Worm (Caenorhabditis elegans): Measurements from ENCODE around the gene F34D10.9.

The F34D10.9 gene

ce11 chrIII:3681351-3681938, 48.0 kb downstream of the F34D10.9 start:
- TF ChIP-seq mep-1 (tag; optimal IDR thresholded peaks at IDR 0.05) (no peak), mab-5 (tag; optimal IDR thresholded peaks at IDR 0.05) (no peak), nhr-28 (tag; optimal IDR thresholded peaks at IDR 0.05) (no peak), nhr-2 (tag; optimal IDR thresholded peaks at IDR 0.05) (no peak), mls-2 (tag; optimal IDR thresholded peaks at IDR 0.05) (peak; percentile 26), flh-1 (GFP tag; optimal IDR thresholded peaks at IDR 0.05) (no peak), hlh-1 (tag; optimal IDR thresholded peaks at IDR 0.05) (no peak), zip-8 (tag; optimal IDR thresholded peaks at IDR 0.05) (no peak), blmp-1 (tag; optimal IDR thresholded peaks at IDR 0.05) (peak; percentile 86), sem-2 (GFP tag; optimal IDR thresholded peaks at IDR 0.05) (no peak), unc-120 (tag; optimal IDR thresholded peaks at IDR 0.05; ENCODE audit: poor library complexity, severe bottlenecking) (no peak), M03D4.4 (tag; optimal IDR thresholded peaks at IDR 0.05) (no peak), ceh-39 (tag; optimal IDR thresholded peaks at IDR 0.05) (no peak), drap-1 (GFP tag; optimal IDR thresholded peaks at IDR 0.05) (no peak), sptf-1 (tag; optimal IDR thresholded peaks at IDR 0.05) (no peak), tbx-8 (GFP tag; optimal IDR thresholded peaks at IDR 0.05) (no peak), snpc-4 (tag; optimal IDR thresholded peaks at IDR 0.05) (no peak), nhr-76 (tag; optimal IDR thresholded peaks at IDR 0.05) (no peak), lin-13 (tag; optimal IDR thresholded peaks at IDR 0.05) (no peak), ces-1 (GFP tag; optimal IDR thresholded peaks at IDR 0.05) (peak; percentile 55), bed-3 (GFP tag; optimal IDR thresholded peaks at IDR 0.05) (no peak), unc-39 (tag; optimal IDR thresholded peaks at IDR 0.05) (no peak), lin-32 (GFP tag; optimal IDR thresholded peaks at IDR 0.05) (no peak)

ce11 chrIII:3679083-3679482, 50.3 kb downstream of the F34D10.9 start:
- TF ChIP-seq drap-1 (GFP tag; optimal IDR thresholded peaks at IDR 0.05) = no peak
- TF ChIP-seq elt-1 (tag; optimal IDR thresholded peaks at IDR 0.05; ENCODE audit: borderline replicate concordance, insufficient read depth) = no peak
- TF ChIP-seq lin-32 (GFP tag; optimal IDR thresholded peaks at IDR 0.05) = peak; percentile 17
- TF ChIP-seq ces-1 (GFP tag; optimal IDR thresholded peaks at IDR 0.05) = peak; percentile 87
- TF ChIP-seq ham-2 (GFP tag; optimal IDR thresholded peaks at IDR 0.05) = no peak
- TF ChIP-seq nhr-28 (tag; optimal IDR thresholded peaks at IDR 0.05) = no peak
- TF ChIP-seq unc-39 (tag; optimal IDR thresholded peaks at IDR 0.05) = no peak
- no peak for TF ChIP-seq nhr-76 (tag; optimal IDR thresholded peaks at IDR 0.05)
- peak; percentile 18 for TF ChIP-seq unc-62 (GFP tag; optimal IDR thresholded peaks at IDR 0.05)
- TF ChIP-seq hlh-1 (tag; optimal IDR thresholded peaks at IDR 0.05) = peak; percentile 92
- no peak for TF ChIP-seq lsy-2 (tag; optimal IDR thresholded peaks at IDR 0.05)
- no peak for TF ChIP-seq snpc-4 (tag; optimal IDR thresholded peaks at IDR 0.05)
- TF ChIP-seq unc-120 (tag; optimal IDR thresholded peaks at IDR 0.05; ENCODE audit: poor library complexity, severe bottlenecking) = peak; percentile 5
- TF ChIP-seq lin-13 (tag; optimal IDR thresholded peaks at IDR 0.05) = no peak
- no peak for TF ChIP-seq flh-1 (GFP tag; optimal IDR thresholded peaks at IDR 0.05)
- no peak for TF ChIP-seq nhr-2 (tag; optimal IDR thresholded peaks at IDR 0.05)
- TF ChIP-seq bed-3 (GFP tag; optimal IDR thresholded peaks at IDR 0.05) = no peak
- no peak for TF ChIP-seq ceh-83 (GFP tag; optimal IDR thresholded peaks at IDR 0.05)
- TF ChIP-seq blmp-1 (tag; optimal IDR thresholded peaks at IDR 0.05) = no peak

DNA sequence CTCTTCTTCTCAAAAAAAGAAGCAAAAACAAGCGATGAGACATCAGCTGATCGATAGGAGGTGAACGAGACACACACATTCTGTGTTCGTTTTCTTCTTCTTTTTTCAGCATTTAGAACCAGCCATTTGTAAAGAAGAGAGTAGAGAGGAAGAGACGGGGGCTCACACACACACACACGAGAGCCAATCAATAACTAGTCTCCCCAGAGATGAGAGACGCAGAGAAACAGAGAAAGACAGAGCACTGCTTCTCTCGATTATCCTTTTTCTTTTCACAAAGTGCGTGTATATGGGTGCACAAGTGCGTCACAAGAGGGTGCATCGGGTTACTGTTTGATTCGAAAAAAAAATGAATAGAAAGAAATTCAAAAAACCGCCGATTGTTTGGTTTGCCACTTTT, 52.0 kb downstream of the F34D10.9 start:
- no peak for TF ChIP-seq unc-62 (GFP tag; optimal IDR thresholded peaks at IDR 0.05)
- peak; percentile 36 for TF ChIP-seq hlh-1 (tag; optimal IDR thresholded peaks at IDR 0.05)
- peak; percentile 25 for TF ChIP-seq mls-2 (tag; optimal IDR thresholded peaks at IDR 0.05)
- TF ChIP-seq nhr-237 (tag; optimal IDR thresholded peaks at IDR 0.05) = no peak
- no peak for TF ChIP-seq ztf-11 (tag; optimal IDR thresholded peaks at IDR 0.05)
- TF ChIP-seq lsy-2 (tag; optimal IDR thresholded peaks at IDR 0.05) = no peak
- TF ChIP-seq nhr-12 (tag; optimal IDR thresholded peaks at IDR 0.05) = no peak
- no peak for TF ChIP-seq unc-39 (tag; optimal IDR thresholded peaks at IDR 0.05)
- peak; percentile 56 for TF ChIP-seq mep-1 (tag; optimal IDR thresholded peaks at IDR 0.05)
- TF ChIP-seq ceh-83 (GFP tag; optimal IDR thresholded peaks at IDR 0.05) = no peak
- peak; percentile 63 for TF ChIP-seq pha-4 (tag; optimal IDR thresholded peaks at IDR 0.05)
- TF ChIP-seq ham-2 (GFP tag; optimal IDR thresholded peaks at IDR 0.05) = no peak
- peak; percentile 60 for TF ChIP-seq sptf-1 (tag; optimal IDR thresholded peaks at IDR 0.05)
- TF ChIP-seq elt-3 (tag; optimal IDR thresholded peaks at IDR 0.05) = no peak
- no peak for TF ChIP-seq bed-3 (GFP tag; optimal IDR thresholded peaks at IDR 0.05)
- TF ChIP-seq blmp-1 (tag; optimal IDR thresholded peaks at IDR 0.05) = no peak
- TF ChIP-seq nhr-2 (tag; optimal IDR thresholded peaks at IDR 0.05) = no peak
- no peak for TF ChIP-seq tbx-8 (GFP tag; optimal IDR thresholded peaks at IDR 0.05)
- peak; percentile 79 for TF ChIP-seq ces-1 (GFP tag; optimal IDR thresholded peaks at IDR 0.05)
- no peak for TF ChIP-seq ceh-43 (GFP tag; optimal IDR thresholded peaks at IDR 0.05)
- no peak for TF ChIP-seq lin-13 (tag; optimal IDR thresholded peaks at IDR 0.05)
- TF ChIP-seq sem-2 (GFP tag; optimal IDR thresholded peaks at IDR 0.05) = no peak
- TF ChIP-seq cnd-1 (tag; optimal IDR thresholded peaks at IDR 0.05) = no peak
- TF ChIP-seq zip-8 (tag; optimal IDR thresholded peaks at IDR 0.05) = no peak
- TF ChIP-seq flh-1 (GFP tag; optimal IDR thresholded peaks at IDR 0.05) = no peak
- no peak for TF ChIP-seq lin-32 (GFP tag; optimal IDR thresholded peaks at IDR 0.05)
- no peak for TF ChIP-seq nhr-28 (tag; optimal IDR thresholded peaks at IDR 0.05)
- peak; percentile 25 for TF ChIP-seq ceh-39 (tag; optimal IDR thresholded peaks at IDR 0.05)
- TF ChIP-seq snpc-4 (tag; optimal IDR thresholded peaks at IDR 0.05) = no peak
- peak; percentile 77 for TF ChIP-seq unc-120 (tag; optimal IDR thresholded peaks at IDR 0.05; ENCODE audit: poor library complexity, severe bottlenecking)
- no peak for TF ChIP-seq M03D4.4 (tag; optimal IDR thresholded peaks at IDR 0.05)

Measured in whole organism, mixed stage, embryonic.